Worm (Caenorhabditis elegans) whole organism, L3 larva: ENCODE data around the gene unc-31.

Experiments
- R02D3.7 ChIP-seq: fragments of 150-350 bp; optimal IDR thresholded peaks from 2 replicates; lab custom pipeline; 2014; ENCODE audit warnings: missing biosample characterization, missing genetic modification characterization
- ZK546.5 ChIP-seq: sonication (generic microtip); optimal IDR thresholded peaks from 2 replicates; lab custom pipeline; 2017; ENCODE audit warnings: missing biosample characterization, missing genetic modification characterization
- aly-2 ChIP-seq: fragments of 150-350 bp; optimal IDR thresholded peaks from 2 replicates; lab custom pipeline; 2014; ENCODE audit warnings: missing biosample characterization, missing genetic modification characterization
- ceh-28 ChIP-seq: fragments of 150-350 bp; optimal IDR thresholded peaks from 2 replicates; lab custom pipeline; 2014; ENCODE audit warnings: missing biosample characterization, missing genetic modification reagents, missing genetic modification characterization
- ceh-82 ChIP-seq: fragments of 150-350 bp; optimal IDR thresholded peaks from 2 replicates; lab custom pipeline; 2014; ENCODE audit warnings: missing biosample characterization, missing genetic modification characterization
- ceh-9 ChIP-seq: sonication (generic microtip); optimal IDR thresholded peaks from 2 replicates; lab custom pipeline; 2018; ENCODE audit warnings: missing biosample characterization, missing genetic modification characterization
- egl-5 ChIP-seq: fragments of 150-350 bp; optimal IDR thresholded peaks from 2 replicates; lab custom pipeline; 2017; ENCODE audit warnings: missing biosample characterization, missing genetic modification reagents, missing genetic modification characterization, inconsistent platforms
- elt-1 ChIP-seq: fragments of 150-350 bp; optimal IDR thresholded peaks from 2 replicates; lab custom pipeline; 2014; ENCODE audit warnings: missing biosample characterization, missing genetic modification characterization
- elt-2 ChIP-seq: sonication (generic microtip); optimal IDR thresholded peaks from 2 replicates; lab custom pipeline; 2016; ENCODE audit warnings: missing genetic modification reagents, mild to moderate bottlenecking, missing genetic modification characterization, missing compliant biosample characterization
- elt-3 ChIP-seq, 3 experiments: fragments of 150-350 bp in 1 of 3; sonication (generic microtip) in 2 of 3; optimal IDR thresholded peaks; 2 replicates in 2 of 3; 4 replicates in 1 of 3; lab custom pipeline; 2014 to 2017; ENCODE audit warnings: missing biosample characterization in 3 of 3, missing genetic modification characterization in 3 of 3
- fkh-10 ChIP-seq: sonication (generic microtip); optimal IDR thresholded peaks from 2 replicates; lab custom pipeline; 2017; ENCODE audit warnings: missing biosample characterization, missing genetic modification reagents, missing genetic modification characterization
- hmg-11 ChIP-seq: sonication (generic microtip); optimal IDR thresholded peaks from 2 replicates; lab custom pipeline; 2016; ENCODE audit warnings: missing genetic modification characterization, missing compliant biosample characterization
- lin-39 ChIP-seq: fragments of 150-350 bp; optimal IDR thresholded peaks from 2 replicates; lab custom pipeline; 2018; ENCODE audit warnings: missing biosample characterization, missing genetic modification reagents, missing genetic modification characterization
- mdl-1 ChIP-seq: fragments of 150-350 bp; optimal IDR thresholded peaks from 2 replicates; lab custom pipeline; 2014; ENCODE audit warnings: missing biosample characterization, missing genetic modification characterization
- mml-1 ChIP-seq: fragments of 150-350 bp; sonication (generic microtip); optimal IDR thresholded peaks from 3 replicates; lab custom pipeline; 2014; ENCODE audit warnings: missing biosample characterization, missing genetic modification characterization
- nfya-1 ChIP-seq: sonication (generic microtip); optimal IDR thresholded peaks from 2 replicates; lab custom pipeline; 2017; ENCODE audit warnings: missing genetic modification characterization, mild to moderate bottlenecking, missing compliant biosample characterization, antibody characterized with exemption, moderate library complexity; ENCODE audit not compliant: insufficient read depth
- nhr-11 ChIP-seq: fragments of 150-350 bp; optimal IDR thresholded peaks from 2 replicates; lab custom pipeline; 2014; ENCODE audit warnings: missing biosample characterization, missing genetic modification characterization
- nhr-25 ChIP-seq: sonication (generic microtip); optimal IDR thresholded peaks from 2 replicates; lab custom pipeline; 2017; ENCODE audit warnings: missing biosample characterization, missing genetic modification characterization
- nhr-67 ChIP-seq: fragments of 150-350 bp; optimal IDR thresholded peaks from 2 replicates; lab custom pipeline; 2014; ENCODE audit warnings: missing biosample characterization, missing genetic modification characterization
- nhr-76 ChIP-seq: fragments of 150-350 bp; sonication (generic microtip); optimal IDR thresholded peaks from 5 replicates; lab custom pipeline; 2014; ENCODE audit warnings: missing biosample characterization, missing genetic modification characterization
- pha-4 ChIP-seq: fragments of 150-350 bp; optimal IDR thresholded peaks from 2 replicates; lab custom pipeline; 2014; ENCODE audit warnings: missing biosample characterization, missing genetic modification reagents, missing genetic modification characterization
- pqm-1 ChIP-seq: fragments of 150-350 bp; optimal IDR thresholded peaks from 2 replicates; lab custom pipeline; 2017; ENCODE audit warnings: missing biosample characterization, missing genetic modification characterization, inconsistent platforms
- sea-2 ChIP-seq: fragments of 150-350 bp; sonication (generic microtip); optimal IDR thresholded peaks from 4 replicates; lab custom pipeline; 2014; ENCODE audit warnings: missing biosample characterization, missing genetic modification reagents, missing genetic modification characterization
- skn-1 ChIP-seq: fragments of 150-350 bp; optimal IDR thresholded peaks from 2 replicates; lab custom pipeline; 2014; ENCODE audit warnings: missing biosample characterization, missing genetic modification characterization
- tbx-2 ChIP-seq: sonication (generic microtip); optimal IDR thresholded peaks from 2 replicates; lab custom pipeline; 2016; ENCODE audit warnings: mild to moderate bottlenecking, missing genetic modification characterization, missing compliant biosample characterization
- unc-39 ChIP-seq: sonication (generic microtip); optimal IDR thresholded peaks from 4 replicates; lab custom pipeline; 2017; ENCODE audit warnings: missing biosample characterization, missing genetic modification characterization
- unc-62 ChIP-seq: fragments of 150-350 bp; sonication (generic microtip); optimal IDR thresholded peaks from 4 replicates; lab custom pipeline; 2014; ENCODE audit warnings: missing biosample characterization, missing genetic modification reagents, missing genetic modification characterization
- zag-1 ChIP-seq: fragments of 150-350 bp; optimal IDR thresholded peaks from 2 replicates; lab custom pipeline; 2014; ENCODE audit warnings: missing biosample characterization, missing genetic modification characterization
- ztf-11 ChIP-seq: fragments of 150-350 bp; optimal IDR thresholded peaks from 2 replicates; lab custom pipeline; 2014; ENCODE audit warnings: missing biosample characterization, missing genetic modification characterization
- ztf-4 ChIP-seq: fragments of 150-350 bp; optimal IDR thresholded peaks from 2 replicates; lab custom pipeline; 2014; ENCODE audit warnings: missing biosample characterization, missing genetic modification characterization

unc-31 gene

DNA sequence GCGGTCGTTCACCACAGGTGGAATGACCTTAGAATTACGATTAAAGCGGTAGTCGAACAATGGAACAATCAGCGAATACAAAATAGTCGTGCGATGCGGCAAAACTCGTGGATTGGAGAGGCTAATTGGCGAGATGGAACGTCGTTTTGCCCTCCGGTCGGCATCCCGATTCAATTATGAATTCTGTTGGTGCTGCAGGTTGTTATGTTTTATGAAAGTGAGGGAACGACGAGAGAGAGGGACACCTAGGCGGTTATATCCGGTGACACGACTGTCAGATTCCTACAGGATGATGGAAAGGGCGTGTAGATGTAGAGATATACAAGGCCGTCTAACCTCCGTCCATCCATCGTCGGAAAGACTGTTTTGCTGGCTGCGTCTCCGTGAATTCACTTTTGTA, 43.0 kb downstream of the unc-31 start:
- no peak for TF ChIP-seq ztf-4
- TF ChIP-seq sea-2 (GFP tag; lab: Kevin White, UChicago): no peak
- TF ChIP-seq unc-39: no peak
- no peak for TF ChIP-seq elt-2 (tag; lab: Kevin White, UChicago)
- no peak for TF ChIP-seq nhr-67 (tag; lab: Kevin White, UChicago)
- no peak for TF ChIP-seq ceh-9 (tag; lab: Kevin White, UChicago)
- TF ChIP-seq lin-39: no peak
- TF ChIP-seq mdl-1 (tag; lab: Kevin White, UChicago): no peak
- TF ChIP-seq nhr-11 (tag; lab: Kevin White, UChicago): no peak
- TF ChIP-seq zag-1 (tag; lab: Kevin White, UChicago): no peak
- TF ChIP-seq ceh-28 (tag; lab: Kevin White, UChicago): no peak
- no peak for TF ChIP-seq unc-62
- TF ChIP-seq, all 47 proteins: peak for 0

DNA sequence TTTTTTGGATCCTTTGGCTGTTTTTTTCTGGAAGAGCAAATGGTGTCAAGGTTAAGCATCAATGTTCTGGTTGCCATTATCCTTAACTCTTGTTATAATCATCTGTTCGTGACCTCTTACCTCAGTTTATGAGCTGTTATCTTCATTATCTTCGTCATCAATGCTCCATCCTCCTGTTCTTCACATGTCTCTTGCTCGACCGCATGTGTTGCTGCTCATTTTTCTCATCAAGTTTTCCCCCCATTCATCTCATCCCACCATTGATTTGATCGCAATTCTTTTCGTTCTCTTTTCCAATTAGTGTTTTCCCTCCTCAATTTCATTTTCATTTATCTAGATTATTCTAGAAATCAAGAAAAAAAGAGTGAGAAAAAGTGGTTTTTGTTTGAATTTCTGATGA, 43.9 kb downstream of the unc-31 start:
- TF ChIP-seq nhr-76 (tag; lab: Kevin White, UChicago) (no peak), fkh-10 (no peak), nfya-1 (tag; lab: Kevin White, UChicago) (no peak), ceh-28 (tag; lab: Kevin White, UChicago) (no peak), lin-39 (peak; percentile 19), egl-5 (peak; percentile 71), pqm-1 (tag; lab: Kevin White, UChicago) (no peak)
- TF ChIP-seq, all 47 proteins: peak for 2

DNA sequence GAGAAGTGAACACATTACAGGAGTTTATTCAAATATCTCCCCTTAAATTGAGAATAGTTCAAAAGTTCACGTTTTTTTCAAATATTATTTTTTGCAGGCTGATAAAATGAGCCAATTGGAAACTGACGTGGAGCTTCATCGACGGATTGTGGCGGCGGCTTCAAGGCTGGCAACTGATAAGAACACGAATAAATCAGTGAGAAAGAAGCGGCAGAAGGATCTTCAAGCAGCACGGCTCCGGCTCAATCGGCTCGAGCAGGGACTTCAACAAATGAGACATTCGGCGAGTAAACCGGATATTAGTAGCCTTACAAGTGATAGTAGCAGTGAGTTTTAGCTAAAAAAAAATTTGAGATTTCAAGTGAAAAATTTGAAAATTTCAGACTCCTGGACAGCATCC, 51.6 kb downstream of the unc-31 start, which contains the start of gene M02B1.4:
Gene M02B1.4 (minus strand): TSS at position 9 of the 400 bp plus-strand sequence.
- TF ChIP-seq skn-1 (tag; lab: Kevin White, UChicago): no peak
- no peak for TF ChIP-seq nhr-25
- no peak for TF ChIP-seq lin-39
- TF ChIP-seq tbx-2 (tag; lab: Kevin White, UChicago): no peak
- TF ChIP-seq nfya-1 (tag; lab: Kevin White, UChicago): no peak
- no peak for TF ChIP-seq ztf-4

DNA sequence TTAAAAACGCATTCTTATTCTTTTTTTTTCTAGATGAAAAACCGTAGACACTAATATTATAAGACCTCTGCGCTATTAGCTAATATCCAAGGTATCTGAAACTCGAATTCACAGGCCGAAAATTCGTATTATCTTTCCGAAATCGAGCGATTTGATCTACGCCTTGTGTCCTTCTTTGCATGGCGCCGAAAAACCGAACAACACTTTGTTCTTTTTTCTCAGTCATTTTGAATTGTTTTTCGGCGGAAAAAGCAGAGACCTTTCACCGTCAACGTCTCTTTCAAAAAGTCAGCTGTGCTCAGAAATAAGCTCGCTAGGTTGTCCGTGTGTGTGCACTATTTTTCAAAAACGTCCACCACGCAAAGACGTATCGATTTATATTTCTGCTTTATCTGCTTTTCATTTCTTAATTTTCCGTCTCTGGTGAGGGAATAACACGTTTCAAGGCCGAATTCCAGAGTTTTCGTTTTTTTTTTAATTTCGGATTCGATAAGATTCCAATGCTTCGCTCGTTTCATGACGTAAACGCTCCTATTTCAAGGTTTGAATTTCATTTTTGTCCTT, 57.2 kb downstream of the unc-31 start:
- TF ChIP-seq elt-1 (tag; lab: Kevin White, UChicago) (no peak), hmg-11 (tag; lab: Kevin White, UChicago) (peak; percentile 26), unc-62 (no peak)

DNA sequence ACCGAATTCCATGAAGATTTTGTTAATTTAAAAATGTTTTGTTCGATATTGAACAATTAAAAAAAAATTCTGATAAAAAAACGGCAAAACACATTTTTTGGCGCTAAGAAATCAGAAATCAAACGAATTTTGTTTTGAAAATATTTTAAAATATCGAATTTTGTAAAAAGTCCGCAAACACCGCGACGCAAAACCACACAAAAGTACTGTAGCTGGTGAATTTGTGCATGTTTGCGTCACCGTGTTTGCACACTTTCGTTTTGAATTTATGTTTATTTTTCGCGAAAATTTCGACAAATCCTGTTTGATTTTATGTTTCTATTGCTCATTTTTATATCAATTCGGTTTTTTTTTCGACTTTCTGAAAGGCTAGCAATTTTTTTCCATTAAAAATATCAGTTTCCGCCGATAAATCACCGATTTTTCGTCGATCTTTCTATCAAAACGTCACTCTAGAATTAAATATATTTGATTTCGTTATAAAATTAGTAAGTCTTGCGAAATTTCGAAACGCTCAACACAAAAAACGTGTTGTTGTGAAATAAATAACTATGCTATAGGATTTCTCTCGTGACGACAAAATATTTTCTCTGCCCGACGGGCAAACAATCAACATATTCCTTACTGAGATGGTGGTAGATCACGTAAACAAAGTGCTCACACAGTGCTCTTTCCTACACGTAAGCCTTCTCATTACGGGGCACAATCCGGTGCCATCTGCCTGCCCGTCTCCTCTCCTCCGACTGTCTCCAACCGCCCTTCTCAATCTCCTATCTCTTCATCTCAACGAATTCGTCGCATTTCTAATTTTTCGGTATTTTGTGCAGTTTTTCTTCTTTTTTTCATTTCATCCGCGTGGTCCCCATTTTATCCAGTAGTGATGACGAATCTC, 58.2 kb downstream of the unc-31 start:
- TF ChIP-seq pha-4 (peak; percentile 9), mml-1 (tag; lab: Kevin White, UChicago) (no peak), nhr-76 (tag; lab: Kevin White, UChicago) (no peak), ztf-4 (no peak), egl-5 (no peak), ceh-82 (no peak), aly-2 (no peak), unc-39 (no peak), lin-39 (peak; percentile 32), skn-1 (tag; lab: Kevin White, UChicago) (no peak), hmg-11 (tag; lab: Kevin White, UChicago) (peak; percentile 0), fkh-10 (no peak), R02D3.7 (no peak), ztf-11 (tag; lab: Kevin White, UChicago) (no peak), ZK546.5 (tag; lab: Kevin White, UChicago) (no peak), elt-3 (tag; optimal IDR thresholded peaks at IDR 0.05; lab: Kevin White, UChicago) (no peak), elt-2 (tag; lab: Kevin White, UChicago) (no peak), sea-2 (GFP tag; lab: Kevin White, UChicago) (no peak)
- TF ChIP-seq, all 47 proteins: peak for 3
